Worm (Caenorhabditis elegans) whole organism, mixed stage, embryonic: Measurements from ENCODE around the gene F21D5.7.

Experiments used
- M03D4.4 ChIP-seq: sonication (generic microtip); optimal IDR thresholded peaks from 2 replicates; lab custom pipeline; 2017; ENCODE audit warnings: mild to moderate bottlenecking, missing genetic modification characterization, missing compliant biosample characterization
- bed-3 ChIP-seq: fragments of 200-800 bp; sonication (Bioruptor generic); optimal IDR thresholded peaks from 3 replicates; lab custom pipeline; 2018; ENCODE audit warnings: mild to moderate bottlenecking, missing genetic modification characterization, moderate library complexity, missing compliant biosample characterization
- blmp-1 ChIP-seq: fragments of 150-350 bp; optimal IDR thresholded peaks from 2 replicates; lab custom pipeline; 2014; ENCODE audit warnings: missing biosample characterization, missing genetic modification characterization
- ceh-39 ChIP-seq: fragments of 150-350 bp; optimal IDR thresholded peaks from 2 replicates; lab custom pipeline; 2014; ENCODE audit warnings: missing biosample characterization, missing genetic modification characterization
- ceh-43 ChIP-seq: fragments of 200-800 bp; sonication (Bioruptor generic); optimal IDR thresholded peaks from 2 replicates; lab custom pipeline; 2018; ENCODE audit warnings: mild to moderate bottlenecking, missing genetic modification characterization, moderate library complexity, missing compliant biosample characterization
- ceh-83 ChIP-seq: fragments of 200-800 bp; sonication (Bioruptor generic); optimal IDR thresholded peaks from 2 replicates; lab custom pipeline; 2018; ENCODE audit warnings: mild to moderate bottlenecking, missing genetic modification characterization, missing compliant biosample characterization
- ces-1 ChIP-seq: fragments of 150-350 bp; optimal IDR thresholded peaks from 2 replicates; lab custom pipeline; 2014; ENCODE audit warnings: missing biosample characterization, missing genetic modification reagents, missing genetic modification characterization
- cnd-1 ChIP-seq: fragments of 200-800 bp; sonication (Bioruptor generic); optimal IDR thresholded peaks from 2 replicates; lab custom pipeline; 2018; ENCODE audit warnings: mild to moderate bottlenecking, missing genetic modification characterization, missing compliant biosample characterization
- drap-1 ChIP-seq: fragments of 200-800 bp; sonication (Bioruptor generic); optimal IDR thresholded peaks from 3 replicates; lab custom pipeline; 2018; ENCODE audit warnings: mild to moderate bottlenecking, missing genetic modification characterization, missing compliant biosample characterization
- elt-1 ChIP-seq: sonication (generic microtip); optimal IDR thresholded peaks from 2 replicates; lab custom pipeline; 2017; ENCODE audit warnings: missing genetic modification characterization, mild to moderate bottlenecking, missing compliant biosample characterization, antibody characterized with exemption, moderate library complexity, borderline replicate concordance; ENCODE audit not compliant: insufficient read depth
- elt-3 ChIP-seq: fragments of 150-350 bp; optimal IDR thresholded peaks from 2 replicates; lab custom pipeline; 2014; ENCODE audit warnings: missing biosample characterization, missing genetic modification characterization
- flh-1 ChIP-seq: fragments of 200-800 bp; sonication (Bioruptor generic); optimal IDR thresholded peaks from 2 replicates; lab custom pipeline; 2018; ENCODE audit warnings: mild to moderate bottlenecking, missing genetic modification characterization, moderate library complexity, missing compliant biosample characterization
- hlh-1 ChIP-seq: fragments of 150-350 bp; optimal IDR thresholded peaks from 2 replicates; lab custom pipeline; 2014; ENCODE audit warnings: missing biosample characterization, missing genetic modification reagents, missing genetic modification characterization
- lin-13 ChIP-seq: fragments of 150-350 bp; optimal IDR thresholded peaks from 2 replicates; lab custom pipeline; 2014; ENCODE audit warnings: missing biosample characterization, missing genetic modification characterization
- lin-32 ChIP-seq: fragments of 200-800 bp; sonication (Bioruptor generic); optimal IDR thresholded peaks from 2 replicates; lab custom pipeline; 2018; ENCODE audit warnings: mild to moderate bottlenecking, missing genetic modification characterization, missing compliant biosample characterization
- lsy-2 ChIP-seq: fragments of 150-350 bp; optimal IDR thresholded peaks from 2 replicates; lab custom pipeline; 2014; ENCODE audit warnings: missing biosample characterization, missing genetic modification characterization
- mep-1 ChIP-seq: fragments of 150-350 bp; optimal IDR thresholded peaks from 2 replicates; lab custom pipeline; 2017; ENCODE audit warnings: missing biosample characterization, missing genetic modification reagents, missing genetic modification characterization, inconsistent platforms
- mls-2 ChIP-seq: sonication (generic microtip); optimal IDR thresholded peaks from 2 replicates; lab custom pipeline; 2016; ENCODE audit warnings: mild to moderate bottlenecking, missing genetic modification characterization, moderate library complexity, missing compliant biosample characterization
- nhr-2 ChIP-seq: fragments of 150-350 bp; optimal IDR thresholded peaks from 2 replicates; lab custom pipeline; 2014; ENCODE audit warnings: missing biosample characterization, missing genetic modification characterization
- nhr-237 ChIP-seq: fragments of 150-350 bp; optimal IDR thresholded peaks from 2 replicates; lab custom pipeline; 2014; ENCODE audit warnings: missing biosample characterization, missing genetic modification characterization
- nhr-28 ChIP-seq: fragments of 150-350 bp; optimal IDR thresholded peaks from 2 replicates; lab custom pipeline; 2014; ENCODE audit warnings: missing biosample characterization, missing genetic modification characterization
- nhr-76 ChIP-seq: sonication (generic microtip); optimal IDR thresholded peaks from 2 replicates; lab custom pipeline; 2017; ENCODE audit warnings: missing biosample characterization, missing genetic modification characterization
- sem-2 ChIP-seq: fragments of 200-800 bp; sonication (Bioruptor generic); optimal IDR thresholded peaks from 2 replicates; lab custom pipeline; 2018; ENCODE audit warnings: mild to moderate bottlenecking, missing genetic modification characterization, missing compliant biosample characterization
- snpc-4 ChIP-seq: fragments of 150-350 bp; optimal IDR thresholded peaks from 2 replicates; lab custom pipeline; 2014; ENCODE audit warnings: missing biosample characterization, missing genetic modification characterization
- sptf-1 ChIP-seq: sonication (generic microtip); optimal IDR thresholded peaks from 2 replicates; lab custom pipeline; 2017; ENCODE audit warnings: mild to moderate bottlenecking, missing genetic modification characterization, moderate library complexity, missing compliant biosample characterization
- tbx-8 ChIP-seq: fragments of 200-800 bp; sonication (Bioruptor generic); optimal IDR thresholded peaks from 2 replicates; lab custom pipeline; 2018; ENCODE audit warnings: mild to moderate bottlenecking, missing genetic modification characterization, moderate library complexity, missing compliant biosample characterization
- unc-120 ChIP-seq: sonication (generic microtip); optimal IDR thresholded peaks from 2 replicates; lab custom pipeline; 2017; ENCODE audit warnings: missing genetic modification characterization, missing compliant biosample characterization; ENCODE audit not compliant: poor library complexity, severe bottlenecking
- unc-39 ChIP-seq: fragments of 150-350 bp; optimal IDR thresholded peaks from 2 replicates; lab custom pipeline; 2014; ENCODE audit warnings: missing biosample characterization, missing genetic modification characterization
- unc-62 ChIP-seq: fragments of 150-350 bp; optimal IDR thresholded peaks from 2 replicates; lab custom pipeline; 2014; ENCODE audit warnings: missing biosample characterization, missing genetic modification reagents, missing genetic modification characterization
- zip-8 ChIP-seq: fragments of 150-350 bp; optimal IDR thresholded peaks from 2 replicates; lab custom pipeline; 2014; ENCODE audit warnings: missing biosample characterization, missing genetic modification characterization
- ztf-11 ChIP-seq: fragments of 150-350 bp; optimal IDR thresholded peaks from 2 replicates; lab custom pipeline; 2014; ENCODE audit warnings: missing biosample characterization, missing genetic modification characterization

The F21D5.7 gene

ce11 chrIV:8769539-8769938, 26.0 kb upstream of the F21D5.7 start, which contains the start of gene F20C5.5:
Gene F20C5.5 (minus strand): TSS chrIV:8769639.
- TF ChIP-seq bed-3 (GFP tag; lab: Kevin White, UChicago): no peak
- no peak for TF ChIP-seq nhr-237 (tag; lab: Kevin White, UChicago)
- no peak for TF ChIP-seq unc-39 (tag; lab: Kevin White, UChicago)
- no peak for TF ChIP-seq drap-1 (GFP tag; lab: Kevin White, UChicago)
- TF ChIP-seq, all 35 proteins: peak for 0

- no peak for TF ChIP-seq flh-1
- no peak for TF ChIP-seq lin-13 (tag; lab: Kevin White, UChicago)
- no peak for TF ChIP-seq nhr-2 (tag; lab: Kevin White, UChicago)
- TF ChIP-seq tbx-8 (GFP tag; lab: Kevin White, UChicago): no peak
- no peak for TF ChIP-seq mep-1 (tag; lab: Kevin White, UChicago)
- no peak for TF ChIP-seq zip-8 (tag; lab: Kevin White, UChicago)
- no peak for TF ChIP-seq M03D4.4 (tag; lab: Kevin White, UChicago)
- no peak for TF ChIP-seq ceh-83
- no peak for TF ChIP-seq unc-39 (tag; lab: Kevin White, UChicago)
Measured at ce11 chrIV:8764567-8764966, 21.1 kb upstream of the F21D5.7 start, which contains the start of gene cdc-50.B. Gene cdc-50.B (plus strand): TSS chrIV:8764867.

ce11 chrIV:8762471-8762870, 19.0 kb upstream of the F21D5.7 start:
- TF ChIP-seq elt-1 (tag; lab: Kevin White, UChicago) (no peak), hlh-1 (peak; percentile 88), ceh-43 (GFP tag; lab: Kevin White, UChicago) (no peak), flh-1 (no peak), bed-3 (GFP tag; lab: Kevin White, UChicago) (no peak), mep-1 (tag; lab: Kevin White, UChicago) (peak; percentile 39), snpc-4 (tag; lab: Kevin White, UChicago) (no peak), ceh-83 (no peak), ztf-11 (tag; lab: Kevin White, UChicago) (no peak), unc-62 (GFP tag; lab: Kevin White, UChicago) (peak; percentile 61), lsy-2 (peak; percentile 32), ces-1 (peak; percentile 94), ceh-39 (tag; lab: Kevin White, UChicago) (peak; percentile 72), lin-32 (GFP tag; lab: Kevin White, UChicago) (no peak), unc-120 (tag; lab: Kevin White, UChicago) (peak; percentile 56)

DNA sequence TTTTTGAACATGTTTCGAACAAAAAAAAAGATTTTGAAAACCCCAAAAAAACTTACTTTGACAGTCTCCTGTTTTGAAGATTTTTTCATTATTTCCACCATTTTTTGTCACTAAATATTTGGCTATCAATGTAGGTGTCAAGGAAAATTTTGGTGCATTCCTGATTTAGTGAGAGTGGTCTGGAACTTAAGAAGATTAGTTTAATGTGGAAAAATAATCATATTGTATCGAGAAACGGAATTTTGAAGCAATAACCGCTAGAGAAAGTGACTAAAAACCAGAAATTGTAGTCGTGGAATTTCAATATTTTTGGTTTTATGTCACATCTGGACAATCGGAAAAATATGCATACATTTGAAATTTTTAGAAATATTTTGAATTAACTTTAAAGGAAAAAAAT, 18.4 kb upstream of the F21D5.7 start, which contains the start of the genes F20C5.11 and klp-11:
F20C5.11 (minus strand) TSS at position 101 of the 400 bp plus-strand sequence.
klp-11 (minus strand) TSS at position 171 of the 400 bp plus-strand sequence.
- TF ChIP-seq blmp-1 (tag; lab: Kevin White, UChicago) (no peak), mls-2 (no peak), sem-2 (GFP tag; lab: Kevin White, UChicago) (no peak), sptf-1 (tag; lab: Kevin White, UChicago) (no peak), elt-1 (tag; lab: Kevin White, UChicago) (no peak), unc-62 (GFP tag; lab: Kevin White, UChicago) (no peak), nhr-237 (tag; lab: Kevin White, UChicago) (no peak), ces-1 (no peak), elt-3 (tag; lab: Kevin White, UChicago) (no peak), nhr-76 (tag; lab: Kevin White, UChicago) (no peak), lin-32 (GFP tag; lab: Kevin White, UChicago) (no peak), mep-1 (tag; lab: Kevin White, UChicago) (no peak), nhr-28 (tag; lab: Kevin White, UChicago) (no peak), lin-13 (tag; lab: Kevin White, UChicago) (no peak), ztf-11 (tag; lab: Kevin White, UChicago) (no peak), cnd-1 (tag; lab: Kevin White, UChicago) (no peak), ceh-83 (no peak)

- TF ChIP-seq unc-39 (tag; lab: Kevin White, UChicago) (no peak), nhr-2 (tag; lab: Kevin White, UChicago) (no peak), M03D4.4 (tag; lab: Kevin White, UChicago) (no peak), ces-1 (peak; percentile 28), ceh-39 (tag; lab: Kevin White, UChicago) (no peak), elt-3 (tag; lab: Kevin White, UChicago) (no peak)
Measured at ce11 chrIV:8758620-8759019, 15.1 kb upstream of the F21D5.7 start.
